Fruit fly (Drosophila melanogaster): ENCODE results near the gene CG6683.

Gene CG6683

dm6 chr3L:8547104-8547523 lies 32.4 kb upstream of the CG6683 start (continued):
- TF ChIP-seq Ada2b (GFP tag; IDR thresholded peaks at IDR 0.05) (peak; percentile 60), hkb (optimal IDR thresholded peaks at IDR 0.05) (no peak), hkb (GFP tag; IDR thresholded peaks at IDR 0.05) (peak; percentile 80), eve (GFP tag; optimal IDR thresholded peaks at IDR 0.05) (peak in 1 of 2 experiments; percentile 89), peb (GFP tag; IDR thresholded peaks at IDR 0.05) (0 out of 2 replicates have a peak, but pooled peaks have one; percentile 39), ken (GFP tag; IDR thresholded peaks at IDR 0.05) (peak; percentile 66; the same call in 2 of the 3 replicates), HHEX (GFP tag; optimal IDR thresholded peaks at IDR 0.05) (peak; percentile 90), CG7556 (GFP tag; optimal IDR thresholded peaks at IDR 0.05) (peak; percentile 93), Xbp1 (GFP tag; optimal IDR thresholded peaks at IDR 0.05) (peak; percentile 88), D19B (GFP tag; optimal IDR thresholded peaks at IDR 0.05) (peak; percentile 79), br (optimal IDR thresholded peaks at IDR 0.05) (no peak), sens (GFP tag) (peak; percentile 94), fd96Cb (tag; optimal IDR thresholded peaks at IDR 0.05) (peak; percentile 86), yki (optimal IDR thresholded peaks at IDR 0.05) (no peak), mirr (GFP tag; optimal IDR thresholded peaks at IDR 0.05) (peak; percentile 43), CG14965 (GFP tag; optimal IDR thresholded peaks at IDR 0.05; ENCODE audit: borderline replicate concordance) (no peak), CG3065 (GFP tag; optimal IDR thresholded peaks at IDR 0.05) (peak; percentile 14), CG10209 (GFP tag; optimal IDR thresholded peaks at IDR 0.05) (peak; percentile 90), B-H2 (GFP tag; optimal IDR thresholded peaks at IDR 0.05) (peak; percentile 53), CG12219 (GFP tag; optimal IDR thresholded peaks at IDR 0.05) (peak; percentile 82), CG10543 (GFP tag; optimal IDR thresholded peaks at IDR 0.05) (peak; percentile 89), CG16779 (GFP tag; IDR thresholded peaks at IDR 0.05) (0 out of 2 replicates have a peak, but pooled peaks have one; percentile 60), Gsc (GFP tag; IDR thresholded peaks at IDR 0.05) (no peak), Optix (GFP tag; IDR thresholded peaks at IDR 0.05) (peak; percentile 46; the same call in 1 of the 3 replicates), CG17328 (GFP tag; IDR thresholded peaks at IDR 0.05) (peak; percentile 51; the same call in 1 of the 2 replicates), CG14441 (GFP tag; IDR thresholded peaks at IDR 0.05) (peak; percentile 80), CG17568 (GFP tag; optimal IDR thresholded peaks at IDR 0.05) (peak; percentile 80), CG9437 (GFP tag; optimal IDR thresholded peaks at IDR 0.05) (peak; percentile 79), repo (GFP tag; optimal IDR thresholded peaks at IDR 0.05) (peak; percentile 24), HmgD (GFP tag; optimal IDR thresholded peaks at IDR 0.05) (no peak), seq (GFP tag; IDR thresholded peaks at IDR 0.05) (peak; percentile 83), CG4328 (GFP tag; optimal IDR thresholded peaks at IDR 0.05) (peak; percentile 77), CG15479 (GFP tag; optimal IDR thresholded peaks at IDR 0.05) (no peak), Lpt (GFP tag; optimal IDR thresholded peaks at IDR 0.05) (no peak), gfzf (GFP tag; optimal IDR thresholded peaks at IDR 0.05) (no peak), dati (GFP tag; IDR thresholded peaks at IDR 0.05) (no peak), en (GFP tag; optimal IDR thresholded peaks at IDR 0.05) (peak; percentile 55), vnd (GFP tag; IDR thresholded peaks at IDR 0.05; ENCODE audit: partially characterized antibody) (no peak), CG4360 (GFP tag; IDR thresholded peaks at IDR 0.05) (peak; percentile 37; the same call in 1 of the 2 replicates), p53 (GFP tag; optimal IDR thresholded peaks at IDR 0.05) (no peak), CG11560 (tag; IDR thresholded peaks at IDR 0.05) (peak; percentile 63), GATAe (GFP tag; conservative IDR thresholded peaks at IDR 0.05) (peak; percentile 64), tx (GFP tag; optimal IDR thresholded peaks at IDR 0.05) (peak; percentile 59), CG18764 (GFP tag; optimal IDR thresholded peaks at IDR 0.05) (peak; percentile 58), CG17912 (GFP tag; optimal IDR thresholded peaks at IDR 0.05) (peak; percentile 55), dysf (GFP tag; IDR thresholded peaks at IDR 0.05) (peak; percentile 93), al (GFP tag; IDR thresholded peaks at IDR 0.05) (peak; percentile 85), CG14710 (tag; optimal IDR thresholded peaks at IDR 0.05) (peak; percentile 75), CG30403 (GFP tag; optimal IDR thresholded peaks at IDR 0.05) (peak; percentile 92), CG9817 (tag; optimal IDR thresholded peaks at IDR 0.05) (peak; percentile 90), Dek (tag; optimal IDR thresholded peaks at IDR 0.05) (peak; percentile 90), kni (GFP tag; optimal IDR thresholded peaks at IDR 0.05) (no peak)
